Worm (Caenorhabditis elegans) whole organism, late embryonic: ENCODE data around the gene T20G5.13.

Experiments
- C08G9.2 ChIP-seq: sonication (generic microtip); optimal IDR thresholded peaks from 2 replicates; lab custom pipeline; 2016; ENCODE audit warnings: mild to moderate bottlenecking, missing genetic modification characterization, moderate library complexity, missing compliant biosample characterization
- C38D4.7 ChIP-seq: fragments of 200-800 bp; sonication (Bioruptor generic); optimal IDR thresholded peaks from 2 replicates; lab custom pipeline; 2018; ENCODE audit warnings: mild to moderate bottlenecking, missing genetic modification characterization, moderate library complexity, missing compliant biosample characterization
- Y22D7AL.16 ChIP-seq: sonication (generic microtip); optimal IDR thresholded peaks from 2 replicates; lab custom pipeline; 2016; ENCODE audit warnings: missing genetic modification characterization, missing compliant biosample characterization
- ahr-1 ChIP-seq: sonication (generic microtip); optimal IDR thresholded peaks from 2 replicates; lab custom pipeline; 2016; ENCODE audit warnings: missing genetic modification characterization, missing compliant biosample characterization
- ama-1 ChIP-seq: fragments of 150-350 bp; optimal IDR thresholded peaks from 2 replicates; lab custom pipeline; 2014
- ceh-14 ChIP-seq: sonication (generic microtip); optimal IDR thresholded peaks from 2 replicates; lab custom pipeline; 2016; ENCODE audit warnings: missing genotype, missing genetic modification characterization, missing compliant biosample characterization
- ceh-18 ChIP-seq: sonication (generic microtip); optimal IDR thresholded peaks from 2 replicates; lab custom pipeline; 2016; ENCODE audit warnings: missing genetic modification characterization, missing compliant biosample characterization
- ceh-22 ChIP-seq: sonication (generic microtip); optimal IDR thresholded peaks from 2 replicates; lab custom pipeline; 2017; ENCODE audit warnings: missing biosample characterization, missing genetic modification characterization
- ceh-24 ChIP-seq: sonication (generic microtip); optimal IDR thresholded peaks from 2 replicates; lab custom pipeline; 2016; ENCODE audit warnings: mild to moderate bottlenecking, missing genetic modification characterization, missing compliant biosample characterization
- ceh-30 ChIP-seq: fragments of 150-350 bp; optimal IDR thresholded peaks from 2 replicates; lab custom pipeline; 2014; ENCODE audit warnings: missing biosample characterization, missing genetic modification characterization
- ceh-31 ChIP-seq: sonication (generic microtip); optimal IDR thresholded peaks from 2 replicates; lab custom pipeline; 2016; ENCODE audit warnings: missing genetic modification characterization, missing compliant biosample characterization
- ceh-48 ChIP-seq: sonication (generic microtip); optimal IDR thresholded peaks from 2 replicates; lab custom pipeline; 2016; ENCODE audit warnings: missing genetic modification characterization, inconsistent platforms, missing compliant biosample characterization
- che-1 ChIP-seq: sonication (generic microtip); optimal IDR thresholded peaks from 2 replicates; lab custom pipeline; 2016; ENCODE audit warnings: mild to moderate bottlenecking, missing genetic modification characterization, missing compliant biosample characterization
- elt-2 ChIP-seq: sonication (generic microtip); optimal IDR thresholded peaks from 2 replicates; lab custom pipeline; 2016; ENCODE audit warnings: missing genetic modification reagents, missing genetic modification characterization, missing compliant biosample characterization
- ets-4 ChIP-seq: sonication (generic microtip); optimal IDR thresholded peaks from 2 replicates; lab custom pipeline; 2016; ENCODE audit warnings: missing genetic modification characterization, missing compliant biosample characterization
- fax-1 ChIP-seq: sonication (generic microtip); optimal IDR thresholded peaks from 2 replicates; lab custom pipeline; 2016; ENCODE audit warnings: missing genotype, missing genetic modification characterization, missing compliant biosample characterization
- fkh-6 ChIP-seq: sonication (generic microtip); optimal IDR thresholded peaks from 2 replicates; lab custom pipeline; 2016; ENCODE audit warnings: missing genetic modification characterization, missing compliant biosample characterization
- hlh-13 ChIP-seq: fragments of 200-800 bp; sonication (Bioruptor generic); optimal IDR thresholded peaks from 2 replicates; lab custom pipeline; 2018; ENCODE audit warnings: mild to moderate bottlenecking, missing genetic modification characterization, missing compliant biosample characterization
- madf-2 ChIP-seq: sonication (generic microtip); optimal IDR thresholded peaks from 2 replicates; lab custom pipeline; 2017; ENCODE audit warnings: missing genetic modification characterization, missing compliant biosample characterization
- mec-3 ChIP-seq: sonication (generic microtip); optimal IDR thresholded peaks from 2 replicates; lab custom pipeline; 2016; ENCODE audit warnings: borderline replicate concordance, missing genetic modification characterization, missing compliant biosample characterization
- npax-4 ChIP-seq: sonication (generic microtip); optimal IDR thresholded peaks from 2 replicates; lab custom pipeline; 2016; ENCODE audit warnings: missing genetic modification characterization, missing compliant biosample characterization
- pag-3 ChIP-seq: sonication (generic microtip); optimal IDR thresholded peaks from 2 replicates; lab custom pipeline; 2016; ENCODE audit warnings: missing compliant biosample characterization, missing genetic modification characterization, borderline replicate concordance
- pha-2 ChIP-seq: sonication (generic microtip); optimal IDR thresholded peaks from 2 replicates; lab custom pipeline; 2017; ENCODE audit warnings: mild to moderate bottlenecking, missing genetic modification characterization, missing compliant biosample characterization
- pha-4 ChIP-seq: fragments of 150-350 bp; optimal IDR thresholded peaks from 2 replicates; lab custom pipeline; 2018; ENCODE audit warnings: missing biosample characterization, missing genetic modification reagents, missing genetic modification characterization
- pqm-1 ChIP-seq: sonication (generic microtip); optimal IDR thresholded peaks from 2 replicates; lab custom pipeline; 2016; ENCODE audit warnings: missing genetic modification characterization, missing compliant biosample characterization
- pros-1 ChIP-seq: fragments of 150-350 bp; optimal IDR thresholded peaks from 2 replicates; lab custom pipeline; 2014; ENCODE audit warnings: missing biosample characterization, missing genetic modification reagents, missing genetic modification characterization
- rnt-1 ChIP-seq: sonication (generic microtip); optimal IDR thresholded peaks from 2 replicates; lab custom pipeline; 2016; ENCODE audit warnings: missing genetic modification characterization, missing compliant biosample characterization
- sox-2 ChIP-seq: fragments of 200-800 bp; sonication (Bioruptor generic); IDR thresholded peaks from 2 replicates; pipeline ENCODE4 v1.3.6; 2022; ENCODE audit warnings: missing genetic modification reagents, missing genetic modification characterization, missing compliant biosample characterization
- sox-4 ChIP-seq: sonication (generic microtip); optimal IDR thresholded peaks from 2 replicates; lab custom pipeline; 2017; ENCODE audit warnings: mild to moderate bottlenecking, missing genetic modification characterization, inconsistent platforms, missing compliant biosample characterization
- tbx-2 ChIP-seq: sonication (generic microtip); optimal IDR thresholded peaks from 2 replicates; lab custom pipeline; 2016; ENCODE audit warnings: missing genetic modification characterization, missing compliant biosample characterization
- unc-3 ChIP-seq, 2 experiments: fragments of 200-800 bp in 1 of 2; sonication (Bioruptor generic) in 1 of 2; sonication (generic microtip) in 1 of 2; conservative IDR thresholded peaks in 1 of 2; optimal IDR thresholded peaks in 1 of 2; 2 replicates each; pipeline versions ENCODE4 v1.3.6 to Lab custom; 2016 to 2022; ENCODE audit warnings: missing compliant biosample characterization in 2 of 2, missing genetic modification characterization in 2 of 2, missing genetic modification reagents in 1 of 2
- unc-42 ChIP-seq: sonication (generic microtip); optimal IDR thresholded peaks from 2 replicates; lab custom pipeline; 2016; ENCODE audit warnings: missing genotype, missing genetic modification characterization, missing compliant biosample characterization

Gene T20G5.13

DNA sequence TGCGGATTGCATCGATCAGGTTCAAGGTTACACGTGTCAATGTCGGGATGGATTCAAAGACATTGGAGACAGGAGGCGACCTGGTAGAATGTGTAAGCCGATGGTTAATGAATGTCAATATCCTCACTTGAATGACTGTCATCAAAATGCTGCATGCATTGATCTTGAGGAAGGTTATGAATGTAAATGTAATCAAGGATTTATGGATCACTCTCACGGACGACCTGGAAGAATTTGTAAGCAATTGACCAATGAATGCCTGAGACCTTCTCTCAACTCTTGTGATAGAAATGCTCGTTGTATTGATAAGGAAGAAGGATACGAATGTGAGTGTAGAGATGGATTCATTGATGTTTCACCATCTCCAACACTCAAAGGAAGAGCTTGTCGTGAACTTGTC lies 23.1 kb downstream of the T20G5.13 start:
- no peak for TF ChIP-seq unc-3 (GFP tag; conservative IDR thresholded peaks at IDR 0.05; lab: Robert Waterston, UW)
- no peak for TF ChIP-seq unc-3 (tag; optimal IDR thresholded peaks at IDR 0.05; lab: Kevin White, UChicago)
- TF ChIP-seq madf-2 (tag; lab: Kevin White, UChicago), result no peak
- no peak for TF ChIP-seq ets-4 (tag; lab: Kevin White, UChicago)
- no peak for TF ChIP-seq ceh-22 (tag; lab: Kevin White, UChicago)
- no peak for TF ChIP-seq ceh-48 (tag; lab: Kevin White, UChicago)
- TF ChIP-seq ahr-1, result no peak
- TF ChIP-seq ceh-24 (tag; lab: Kevin White, UChicago), result no peak

DNA sequence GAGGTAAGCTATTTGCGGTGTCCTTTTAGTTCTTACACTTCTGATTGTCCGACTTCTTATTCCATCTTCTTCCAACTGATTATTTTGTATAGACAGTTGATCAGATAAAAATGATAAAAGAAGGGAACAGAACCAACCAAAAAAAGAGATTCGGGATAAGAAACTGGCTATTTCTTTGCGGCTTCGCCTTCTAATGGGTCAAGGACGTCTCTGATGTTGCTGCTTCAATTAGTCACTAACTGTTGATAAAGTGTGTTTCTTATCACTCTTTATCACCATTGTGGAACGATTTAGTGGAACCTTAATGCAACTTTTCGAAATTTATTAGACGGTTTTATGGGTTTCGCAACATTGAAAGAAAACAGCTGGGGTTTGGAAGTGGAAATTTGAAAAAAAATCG lies 30.9 kb downstream of the T20G5.13 start:
- no peak for TF ChIP-seq sox-4

DNA sequence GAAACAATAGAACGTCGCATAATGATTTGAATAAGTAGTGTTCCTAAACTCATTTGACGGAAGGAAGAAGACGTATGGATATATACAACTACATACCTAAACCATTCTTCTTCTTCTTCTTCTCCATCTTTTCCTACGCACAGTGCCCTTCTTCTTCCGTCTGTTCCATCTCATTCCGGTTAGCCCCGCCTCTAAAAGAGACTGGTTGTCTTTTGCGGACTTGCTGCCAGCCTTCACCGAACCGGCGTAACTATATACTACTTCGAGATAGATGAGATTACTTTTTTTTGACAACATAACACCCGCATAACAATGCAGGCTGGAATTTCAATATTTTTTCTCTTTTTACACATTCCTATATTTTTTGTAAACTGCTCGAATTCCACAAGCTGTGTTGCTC lies 40.8 kb downstream of the T20G5.13 start, which contains the start of the genes K08E5.5 and mua-3:
TSS of gene K08E5.5 (minus strand) at position 101 of the 400 bp plus-strand sequence.
TSS of gene mua-3 (plus strand) at position 313 of the 400 bp plus-strand sequence.
- TF ChIP-seq che-1 (tag; lab: Kevin White, UChicago) (no peak), sox-2 (no peak), C38D4.7 (GFP tag; lab: Kevin White, UChicago) (no peak), hlh-13 (no peak)

DNA sequence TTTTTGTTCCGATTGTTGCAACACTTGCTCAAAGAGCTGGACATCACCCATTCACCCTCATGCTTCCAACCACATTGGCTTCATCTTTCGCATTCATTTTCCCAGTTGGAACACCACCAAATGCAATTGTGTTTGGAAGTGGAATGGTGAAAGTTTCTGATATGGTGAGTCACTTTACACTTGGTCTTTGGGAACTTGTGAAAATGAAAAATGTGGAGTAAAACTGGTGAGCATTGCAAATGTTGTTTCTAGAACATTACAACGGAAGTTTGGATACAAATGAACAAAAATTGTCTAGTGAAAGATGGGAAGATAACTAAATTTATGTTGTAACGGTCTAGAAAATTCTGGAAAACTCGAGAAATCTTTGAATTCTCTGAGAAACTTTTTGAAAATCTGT lies 44.9 kb downstream of the T20G5.13 start:
- no peak for TF ChIP-seq mec-3
- TF ChIP-seq ceh-30, result no peak
- no peak for TF ChIP-seq npax-4 (tag; lab: Kevin White, UChicago)
- TF ChIP-seq C38D4.7 (GFP tag; lab: Kevin White, UChicago), result no peak
- TF ChIP-seq ceh-14 (tag; lab: Kevin White, UChicago), result no peak
- TF ChIP-seq ceh-18 (tag; lab: Kevin White, UChicago), result no peak
- no peak for TF ChIP-seq elt-2
- no peak for TF ChIP-seq C08G9.2
- TF ChIP-seq Y22D7AL.16, result no peak
- TF ChIP-seq ama-1 (lab: Kevin White, UChicago), result no peak
- no peak for TF ChIP-seq fax-1 (tag; lab: Kevin White, UChicago)
- TF ChIP-seq fkh-6, result no peak
- no peak for TF ChIP-seq pag-3 (tag; lab: Kevin White, UChicago)
- TF ChIP-seq, all 69 proteins: peak for 0

DNA sequence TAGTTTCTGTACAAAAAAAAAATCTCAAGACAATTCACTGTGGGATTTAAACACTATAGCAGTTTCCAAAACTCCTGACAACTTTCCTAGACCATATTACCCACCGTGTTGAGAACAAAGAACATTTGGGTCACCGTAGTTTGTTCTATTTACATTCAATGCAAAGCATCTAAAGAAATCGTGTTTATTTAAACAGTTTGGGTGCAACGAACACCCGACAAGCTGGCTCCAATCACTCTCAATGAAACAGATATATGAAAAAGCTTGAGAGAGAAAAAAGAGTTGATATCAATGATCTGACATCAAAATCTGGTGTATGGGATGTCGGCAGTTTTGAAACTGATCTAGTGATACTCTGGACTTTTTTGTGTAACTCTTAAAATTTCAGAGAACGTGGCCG lies 46.1 kb downstream of the T20G5.13 start:
- TF ChIP-seq pros-1 (tag; lab: Kevin White, UChicago), result no peak
- no peak for TF ChIP-seq fkh-6
- no peak for TF ChIP-seq pqm-1 (tag; lab: Kevin White, UChicago)
- TF ChIP-seq ceh-14 (tag; lab: Kevin White, UChicago), result no peak
- TF ChIP-seq ceh-48 (tag; lab: Kevin White, UChicago), result no peak
- TF ChIP-seq ceh-30, result no peak
- no peak for TF ChIP-seq madf-2 (tag; lab: Kevin White, UChicago)
- TF ChIP-seq tbx-2 (tag; lab: Kevin White, UChicago), result no peak

DNA sequence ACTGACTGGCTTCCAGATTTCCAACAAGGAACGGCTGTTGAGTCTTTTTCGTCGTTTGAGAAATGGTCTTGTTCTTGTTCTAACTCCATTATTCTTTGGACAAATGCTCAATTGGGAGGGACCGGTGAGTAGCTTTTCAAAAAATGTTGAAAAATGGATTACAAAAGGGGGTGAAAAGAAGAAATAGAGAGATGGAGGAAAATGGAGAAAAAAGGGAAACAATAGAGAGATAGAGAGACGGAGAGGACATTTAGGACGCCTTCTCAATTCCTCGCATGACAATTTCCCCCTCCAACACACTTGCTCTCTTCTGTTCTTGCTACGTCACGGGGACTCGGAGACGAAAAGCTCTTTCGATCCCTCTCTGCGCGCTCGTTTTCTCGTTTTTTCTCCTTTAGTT lies 48.1 kb downstream of the T20G5.13 start:
- no peak for TF ChIP-seq sox-4
- TF ChIP-seq pha-4 (tag; lab: Kevin White, UChicago), result no peak
- TF ChIP-seq ceh-14 (tag; lab: Kevin White, UChicago), result no peak
- TF ChIP-seq unc-42 (tag; lab: Kevin White, UChicago), result peak; percentile 89
- TF ChIP-seq elt-2, result no peak
- TF ChIP-seq sox-2, result no peak
- TF ChIP-seq pha-2, result no peak
- no peak for TF ChIP-seq rnt-1 (tag; lab: Kevin White, UChicago)
- peak; percentile 62 for TF ChIP-seq ceh-31 (tag; lab: Kevin White, UChicago)
- no peak for TF ChIP-seq Y22D7AL.16
- peak; percentile 18 for TF ChIP-seq ceh-18 (tag; lab: Kevin White, UChicago)
